Fruit fly (Drosophila melanogaster): ENCODE measurements around the gene spi.

The spi gene

dm6 chr2L:19574959-19575625 lies 2.0 kb downstream of the spi start (continued):
- TF ChIP-seq dysf (GFP tag; IDR thresholded peaks at IDR 0.05), result no peak
- no peak for TF ChIP-seq CG2889 (GFP tag; IDR thresholded peaks at IDR 0.05)
- no peak for TF ChIP-seq Blimp-1 (GFP tag; optimal IDR thresholded peaks at IDR 0.05)
- TF ChIP-seq gro (GFP tag; optimal IDR thresholded peaks at IDR 0.05), result no peak
- TF ChIP-seq D19A (tag; optimal IDR thresholded peaks at IDR 0.05), result no peak
- no peak for TF ChIP-seq cato (GFP tag; optimal IDR thresholded peaks at IDR 0.05; ENCODE audit: borderline replicate concordance)
- peak; percentile 74 to 79 for TF ChIP-seq Trl (optimal IDR thresholded peaks at IDR 0.05)
- no peak for TF ChIP-seq Trl (GFP tag; optimal IDR thresholded peaks at IDR 0.05)
- TF ChIP-seq YL-1 (GFP tag; optimal IDR thresholded peaks at IDR 0.05), result no peak
- TF ChIP-seq da (GFP tag; optimal IDR thresholded peaks at IDR 0.05), result no peak
- TF ChIP-seq pzg (GFP tag; optimal IDR thresholded peaks at IDR 0.05), result no peak
- TF ChIP-seq CG12942 (GFP tag; optimal IDR thresholded peaks at IDR 0.05), result no peak
- TF ChIP-seq BtbVII (GFP tag; optimal IDR thresholded peaks at IDR 0.05), result no peak
- no peak for TF ChIP-seq MTF-1 (GFP tag; optimal IDR thresholded peaks at IDR 0.05; ENCODE audit: borderline replicate concordance)
- TF ChIP-seq NFAT (GFP tag; IDR thresholded peaks at IDR 0.05), result no peak
- TF ChIP-seq hth (optimal IDR thresholded peaks at IDR 0.05), result no peak
- no peak for TF ChIP-seq CG12769 (tag; optimal IDR thresholded peaks at IDR 0.05)
- TF ChIP-seq CG6791 (GFP tag; IDR thresholded peaks at IDR 0.05; ENCODE audit: partially characterized antibody), result 0 out of 3 replicates have a peak, but pooled peaks have one; percentile 50
- no peak for TF ChIP-seq CG14014 (GFP tag; IDR thresholded peaks at IDR 0.05)
- no peak for TF ChIP-seq CG17328 (GFP tag; IDR thresholded peaks at IDR 0.05)
- no peak for TF ChIP-seq lab (GFP tag; optimal IDR thresholded peaks at IDR 0.05)
- no peak for TF ChIP-seq Mad (GFP tag; optimal IDR thresholded peaks at IDR 0.05)
- TF ChIP-seq CG31224 (GFP tag; IDR thresholded peaks at IDR 0.05), result no peak

DNA sequence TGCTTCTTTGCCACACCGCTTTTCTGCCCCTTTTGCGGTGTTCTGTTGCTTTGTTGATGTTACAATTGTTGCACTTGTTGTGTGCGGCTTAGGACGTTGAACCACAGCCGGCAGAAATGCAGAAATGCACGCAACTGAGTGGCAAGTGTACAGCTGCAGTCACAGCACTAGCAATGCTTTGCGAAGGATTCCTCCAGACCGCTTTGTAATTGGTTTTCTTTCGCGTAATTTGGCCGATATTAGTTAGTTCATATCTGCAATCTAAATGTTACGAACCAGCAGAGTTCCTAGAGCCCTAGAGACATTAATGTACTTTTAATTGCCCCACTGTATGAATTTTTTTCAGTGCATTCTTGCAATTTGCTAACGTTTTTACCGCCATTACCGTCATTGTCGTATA lies 2.8 kb downstream of the spi start:
- TF ChIP-seq lbe (GFP tag; optimal IDR thresholded peaks at IDR 0.05), result no peak
- no peak for TF ChIP-seq H2.0 (GFP tag; IDR thresholded peaks at IDR 0.05)
- TF ChIP-seq Tbp (GFP tag; optimal IDR thresholded peaks at IDR 0.05), result no peak
- no peak for TF ChIP-seq CG17186 (GFP tag; optimal IDR thresholded peaks at IDR 0.05)
- no peak for TF ChIP-seq CG8388 (GFP tag; optimal IDR thresholded peaks at IDR 0.05)
- peak; percentile 6 for TF ChIP-seq zf30C (GFP tag; optimal IDR thresholded peaks at IDR 0.05)
- TF ChIP-seq CG6813 (GFP tag; optimal IDR thresholded peaks at IDR 0.05), result no peak
- no peak for TF ChIP-seq sc (optimal IDR thresholded peaks at IDR 0.05)
- no peak for TF ChIP-seq sc (GFP tag; optimal IDR thresholded peaks at IDR 0.05)
- TF ChIP-seq Spps (tag; optimal IDR thresholded peaks at IDR 0.05), result no peak
- TF ChIP-seq schlank (tag; optimal IDR thresholded peaks at IDR 0.05), result no peak
- no peak for TF ChIP-seq psq (GFP tag; optimal IDR thresholded peaks at IDR 0.05)
- TF ChIP-seq wek (GFP tag; optimal IDR thresholded peaks at IDR 0.05), result no peak
- no peak for TF ChIP-seq twi (tag; optimal IDR thresholded peaks at IDR 0.05)
- TF ChIP-seq D (optimal IDR thresholded peaks at IDR 0.05), result no peak
- TF ChIP-seq D (GFP tag; optimal IDR thresholded peaks at IDR 0.05), result no peak
- TF ChIP-seq repo (GFP tag; optimal IDR thresholded peaks at IDR 0.05), result no peak
- no peak for TF ChIP-seq Oli (tag; optimal IDR thresholded peaks at IDR 0.05)
- TF ChIP-seq CG10979 (tag; optimal IDR thresholded peaks at IDR 0.05), result no peak
- TF ChIP-seq Drgx (GFP tag; IDR thresholded peaks at IDR 0.05), result 0 out of 2 replicates have a peak, but pooled peaks have one; percentile 15
- no peak for TF ChIP-seq fd102C (GFP tag; optimal IDR thresholded peaks at IDR 0.05)
- 0 out of 2 replicates have a peak, but pooled peaks have one; percentile 16 for TF ChIP-seq E2f1 (GFP tag; IDR thresholded peaks at IDR 0.05)
- TF ChIP-seq sim (GFP tag; IDR thresholded peaks at IDR 0.05), result no peak
- TF ChIP-seq HLH3B (GFP tag; IDR thresholded peaks at IDR 0.05), result no peak
